Worm (Caenorhabditis elegans): ENCODE results near the gene lev-9.

DNA sequence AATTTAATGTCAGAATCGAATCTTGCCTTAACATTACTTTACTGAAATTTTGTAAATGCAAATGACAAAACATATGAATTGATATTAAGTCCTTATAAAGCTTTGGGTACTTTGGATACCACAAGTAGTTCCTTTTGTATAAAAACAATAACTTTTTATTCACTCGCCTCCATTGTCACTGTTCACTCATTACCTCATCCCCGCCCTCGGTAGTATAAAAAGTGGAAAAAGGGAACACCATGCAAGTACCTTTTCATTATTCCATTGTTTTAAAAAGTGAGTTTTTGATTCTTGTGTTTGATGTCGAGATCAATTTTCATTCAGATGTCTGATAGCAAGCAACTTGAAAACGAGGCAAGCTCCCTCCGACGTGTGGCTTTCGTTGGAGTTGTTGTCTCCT, 42.5 kb upstream of the lev-9 start, which contains the start of gene col-171:
- TF ChIP-seq sdz-38 (tag; optimal IDR thresholded peaks at IDR 0.05) (no peak), ets-4 (GFP tag; optimal IDR thresholded peaks at IDR 0.05) (no peak), K12H6.12 (tag; optimal IDR thresholded peaks at IDR 0.05) (no peak), nhr-27 (tag; optimal IDR thresholded peaks at IDR 0.05) (no peak), ceh-79 (tag; optimal IDR thresholded peaks at IDR 0.05) (no peak), madf-8 (GFP tag; conservative IDR thresholded peaks at IDR 0.05) (no peak)

All from whole organism, young adult.